Worm (Caenorhabditis elegans) whole organism, L3 larva: ENCODE results near the gene sams-5.

Experiments used
- R02D3.7 ChIP-seq: fragments of 150-350 bp; optimal IDR thresholded peaks from 2 replicates; lab custom pipeline; 2014; ENCODE audit warnings: missing biosample characterization, missing genetic modification characterization
- ZK546.5 ChIP-seq: sonication (generic microtip); optimal IDR thresholded peaks from 2 replicates; lab custom pipeline; 2017; ENCODE audit warnings: missing biosample characterization, missing genetic modification characterization
- aly-2 ChIP-seq: fragments of 150-350 bp; optimal IDR thresholded peaks from 2 replicates; lab custom pipeline; 2014; ENCODE audit warnings: missing biosample characterization, missing genetic modification characterization
- ama-1 ChIP-seq: fragments of 150-350 bp; optimal IDR thresholded peaks from 2 replicates; lab custom pipeline; 2018
- ceh-16 ChIP-seq: sonication (generic microtip); optimal IDR thresholded peaks from 2 replicates; lab custom pipeline; 2017; ENCODE audit warnings: missing biosample characterization, missing genetic modification characterization
- ceh-28 ChIP-seq: fragments of 150-350 bp; optimal IDR thresholded peaks from 2 replicates; lab custom pipeline; 2014; ENCODE audit warnings: missing biosample characterization, missing genetic modification reagents, missing genetic modification characterization
- ceh-82 ChIP-seq: fragments of 150-350 bp; optimal IDR thresholded peaks from 2 replicates; lab custom pipeline; 2014; ENCODE audit warnings: missing biosample characterization, missing genetic modification characterization
- ceh-9 ChIP-seq: sonication (generic microtip); optimal IDR thresholded peaks from 2 replicates; lab custom pipeline; 2018; ENCODE audit warnings: missing biosample characterization, missing genetic modification characterization
- daf-12 ChIP-seq: fragments of 150-350 bp; optimal IDR thresholded peaks from 2 replicates; lab custom pipeline; 2014; ENCODE audit warnings: missing biosample characterization, missing genetic modification reagents, missing genetic modification characterization
- egl-27 ChIP-seq: sonication (generic microtip); optimal IDR thresholded peaks from 4 replicates; lab custom pipeline; 2017; ENCODE audit warnings: missing biosample characterization, missing genetic modification reagents, missing genetic modification characterization
- egl-5 ChIP-seq: fragments of 150-350 bp; optimal IDR thresholded peaks from 2 replicates; lab custom pipeline; 2017; ENCODE audit warnings: missing biosample characterization, missing genetic modification reagents, missing genetic modification characterization, inconsistent platforms
- elt-1 ChIP-seq: fragments of 150-350 bp; optimal IDR thresholded peaks from 2 replicates; lab custom pipeline; 2014; ENCODE audit warnings: missing biosample characterization, missing genetic modification characterization
- elt-2 ChIP-seq: sonication (generic microtip); optimal IDR thresholded peaks from 2 replicates; lab custom pipeline; 2016; ENCODE audit warnings: missing genetic modification reagents, mild to moderate bottlenecking, missing genetic modification characterization, missing compliant biosample characterization
- elt-3 ChIP-seq, 3 experiments: fragments of 150-350 bp in 1 of 3; sonication (generic microtip) in 2 of 3; optimal IDR thresholded peaks; 2 replicates in 2 of 3; 4 replicates in 1 of 3; lab custom pipeline; 2014 to 2017; ENCODE audit warnings: missing biosample characterization in 3 of 3, missing genetic modification characterization in 3 of 3
- eor-1 ChIP-seq, 2 experiments: fragments of 150-350 bp; optimal IDR thresholded peaks; 2 replicates each; lab custom pipeline; 2014 to 2018; ENCODE audit warnings: missing biosample characterization in 2 of 2, missing genetic modification characterization in 2 of 2
- fkh-10 ChIP-seq: sonication (generic microtip); optimal IDR thresholded peaks from 2 replicates; lab custom pipeline; 2017; ENCODE audit warnings: missing biosample characterization, missing genetic modification reagents, missing genetic modification characterization
- fkh-2 ChIP-seq: fragments of 150-350 bp; optimal IDR thresholded peaks from 2 replicates; lab custom pipeline; 2014; ENCODE audit warnings: missing biosample characterization, missing genetic modification reagents, missing genetic modification characterization
- fos-1 ChIP-seq: fragments of 150-350 bp; optimal IDR thresholded peaks from 2 replicates; lab custom pipeline; 2014; ENCODE audit warnings: missing biosample characterization, missing genetic modification characterization
- hmg-11 ChIP-seq: sonication (generic microtip); optimal IDR thresholded peaks from 2 replicates; lab custom pipeline; 2016; ENCODE audit warnings: missing genetic modification characterization, missing compliant biosample characterization
- jun-1 ChIP-seq: fragments of 150-350 bp; optimal IDR thresholded peaks from 2 replicates; lab custom pipeline; 2014; ENCODE audit warnings: missing biosample characterization, missing genetic modification reagents, missing genetic modification characterization
- lin-15B ChIP-seq: fragments of 150-350 bp; optimal IDR thresholded peaks from 2 replicates; lab custom pipeline; 2014; ENCODE audit warnings: missing biosample characterization, missing genetic modification characterization
- lin-39 ChIP-seq: fragments of 150-350 bp; optimal IDR thresholded peaks from 2 replicates; lab custom pipeline; 2018; ENCODE audit warnings: missing biosample characterization, missing genetic modification reagents, missing genetic modification characterization
- lsy-12 ChIP-seq: sonication (generic microtip); optimal IDR thresholded peaks from 2 replicates; lab custom pipeline; 2016; ENCODE audit warnings: mild to moderate bottlenecking, missing genetic modification characterization, missing compliant biosample characterization
- mdl-1 ChIP-seq: fragments of 150-350 bp; optimal IDR thresholded peaks from 2 replicates; lab custom pipeline; 2014; ENCODE audit warnings: missing biosample characterization, missing genetic modification characterization
- mml-1 ChIP-seq: fragments of 150-350 bp; sonication (generic microtip); optimal IDR thresholded peaks from 3 replicates; lab custom pipeline; 2014; ENCODE audit warnings: missing biosample characterization, missing genetic modification characterization
- nfya-1 ChIP-seq: sonication (generic microtip); optimal IDR thresholded peaks from 2 replicates; lab custom pipeline; 2017; ENCODE audit warnings: missing genetic modification characterization, mild to moderate bottlenecking, missing compliant biosample characterization, antibody characterized with exemption, moderate library complexity; ENCODE audit not compliant: insufficient read depth
- nhr-11 ChIP-seq: fragments of 150-350 bp; optimal IDR thresholded peaks from 2 replicates; lab custom pipeline; 2014; ENCODE audit warnings: missing biosample characterization, missing genetic modification characterization
- nhr-12 ChIP-seq: fragments of 150-350 bp; optimal IDR thresholded peaks from 2 replicates; lab custom pipeline; 2014; ENCODE audit warnings: missing biosample characterization, missing genetic modification characterization
- nhr-23 ChIP-seq: fragments of 150-350 bp; optimal IDR thresholded peaks from 2 replicates; lab custom pipeline; 2014; ENCODE audit warnings: missing biosample characterization, missing genetic modification reagents, missing genetic modification characterization
- nhr-237 ChIP-seq: fragments of 150-350 bp; optimal IDR thresholded peaks from 2 replicates; lab custom pipeline; 2014; ENCODE audit warnings: missing biosample characterization, missing genetic modification characterization
- nhr-25 ChIP-seq: sonication (generic microtip); optimal IDR thresholded peaks from 2 replicates; lab custom pipeline; 2017; ENCODE audit warnings: missing biosample characterization, missing genetic modification characterization
- nhr-28 ChIP-seq: fragments of 150-350 bp; optimal IDR thresholded peaks from 2 replicates; lab custom pipeline; 2014; ENCODE audit warnings: missing biosample characterization, missing genetic modification characterization
- nhr-43 ChIP-seq: sonication (generic microtip); optimal IDR thresholded peaks from 2 replicates; lab custom pipeline; 2016; ENCODE audit warnings: mild to moderate bottlenecking, missing genetic modification characterization, missing compliant biosample characterization; ENCODE audit not compliant: poor library complexity, severe bottlenecking
- nhr-67 ChIP-seq: fragments of 150-350 bp; optimal IDR thresholded peaks from 2 replicates; lab custom pipeline; 2014; ENCODE audit warnings: missing biosample characterization, missing genetic modification characterization
- nhr-76 ChIP-seq: fragments of 150-350 bp; sonication (generic microtip); optimal IDR thresholded peaks from 5 replicates; lab custom pipeline; 2014; ENCODE audit warnings: missing biosample characterization, missing genetic modification characterization
- nhr-77 ChIP-seq: fragments of 150-350 bp; optimal IDR thresholded peaks from 2 replicates; lab custom pipeline; 2014; ENCODE audit warnings: missing biosample characterization, missing genetic modification characterization
- pha-4 ChIP-seq: fragments of 150-350 bp; optimal IDR thresholded peaks from 2 replicates; lab custom pipeline; 2014; ENCODE audit warnings: missing biosample characterization, missing genetic modification reagents, missing genetic modification characterization
- pqm-1 ChIP-seq: fragments of 150-350 bp; optimal IDR thresholded peaks from 2 replicates; lab custom pipeline; 2017; ENCODE audit warnings: missing biosample characterization, missing genetic modification characterization, inconsistent platforms
- sea-2 ChIP-seq: fragments of 150-350 bp; sonication (generic microtip); optimal IDR thresholded peaks from 4 replicates; lab custom pipeline; 2014; ENCODE audit warnings: missing biosample characterization, missing genetic modification reagents, missing genetic modification characterization
- skn-1 ChIP-seq: fragments of 150-350 bp; optimal IDR thresholded peaks from 2 replicates; lab custom pipeline; 2014; ENCODE audit warnings: missing biosample characterization, missing genetic modification characterization
- snpc-4 ChIP-seq: fragments of 150-350 bp; optimal IDR thresholded peaks from 2 replicates; lab custom pipeline; 2014; ENCODE audit warnings: missing biosample characterization, missing genetic modification characterization
- tbx-2 ChIP-seq: sonication (generic microtip); optimal IDR thresholded peaks from 2 replicates; lab custom pipeline; 2016; ENCODE audit warnings: mild to moderate bottlenecking, missing genetic modification characterization, missing compliant biosample characterization
- unc-39 ChIP-seq: sonication (generic microtip); optimal IDR thresholded peaks from 4 replicates; lab custom pipeline; 2017; ENCODE audit warnings: missing biosample characterization, missing genetic modification characterization
- unc-62 ChIP-seq: fragments of 150-350 bp; sonication (generic microtip); optimal IDR thresholded peaks from 4 replicates; lab custom pipeline; 2014; ENCODE audit warnings: missing biosample characterization, missing genetic modification reagents, missing genetic modification characterization
- zag-1 ChIP-seq: fragments of 150-350 bp; optimal IDR thresholded peaks from 2 replicates; lab custom pipeline; 2014; ENCODE audit warnings: missing biosample characterization, missing genetic modification characterization
- ztf-11 ChIP-seq: fragments of 150-350 bp; optimal IDR thresholded peaks from 2 replicates; lab custom pipeline; 2014; ENCODE audit warnings: missing biosample characterization, missing genetic modification characterization
- ztf-4 ChIP-seq: fragments of 150-350 bp; optimal IDR thresholded peaks from 2 replicates; lab custom pipeline; 2014; ENCODE audit warnings: missing biosample characterization, missing genetic modification characterization

Gene sams-5

ce11 chrIV:6323654-6324224, 44.4 kb upstream of the sams-5 start, which contains the start of gene sqd-1 (continued):
- TF ChIP-seq zag-1 (tag; lab: Kevin White, UChicago) (peak; percentile 57), daf-12 (tag; lab: Kevin White, UChicago) (no peak), snpc-4 (tag; lab: Kevin White, UChicago) (peak; percentile 86), aly-2 (tag; lab: Kevin White, UChicago) (no peak), ztf-11 (no peak), nhr-237 (no peak), nhr-28 (tag; lab: Kevin White, UChicago) (no peak), elt-1 (tag; lab: Kevin White, UChicago) (peak; percentile 55), elt-3 (tag; optimal IDR thresholded peaks at IDR 0.05; lab: Kevin White, UChicago) (peak in 1 of 3 experiments; percentile 89), fos-1 (tag; lab: Kevin White, UChicago) (no peak), fkh-10 (peak; percentile 79), nfya-1 (tag; lab: Kevin White, UChicago) (peak; percentile 98), sea-2 (GFP tag; lab: Kevin White, UChicago) (no peak), nhr-43 (tag; lab: Kevin White, UChicago) (peak; percentile 96), lin-39 (tag; lab: Kevin White, UChicago) (peak; percentile 99), R02D3.7 (peak; percentile 96), hmg-11 (tag; lab: Kevin White, UChicago) (peak; percentile 92)

- TF ChIP-seq aly-2 (tag; lab: Kevin White, UChicago) = no peak
- peak; percentile 81 for TF ChIP-seq tbx-2 (tag; lab: Kevin White, UChicago)
- TF ChIP-seq fos-1 (tag; lab: Kevin White, UChicago) = no peak
- peak; percentile 93 for TF ChIP-seq pha-4 (tag; lab: Kevin White, UChicago)
- TF ChIP-seq nhr-43 (tag; lab: Kevin White, UChicago) = peak; percentile 95
- TF ChIP-seq nhr-28 (tag; lab: Kevin White, UChicago) = no peak
- TF ChIP-seq mdl-1 (tag; lab: Kevin White, UChicago) = peak; percentile 12
- no peak for TF ChIP-seq elt-3 (tag; optimal IDR thresholded peaks at IDR 0.05; lab: Kevin White, UChicago)
- no peak for TF ChIP-seq ztf-11
- TF ChIP-seq fkh-2 = no peak
- no peak for TF ChIP-seq lin-39 (tag; lab: Kevin White, UChicago)
- TF ChIP-seq ztf-4 (tag; lab: Kevin White, UChicago) = no peak
- no peak for TF ChIP-seq ceh-16 (tag; lab: Kevin White, UChicago)
- no peak for TF ChIP-seq nhr-237
- peak; percentile 90 for TF ChIP-seq snpc-4 (tag; lab: Kevin White, UChicago)
- no peak for TF ChIP-seq ceh-9 (tag; lab: Kevin White, UChicago)
- no peak for TF ChIP-seq nhr-12 (tag; lab: Kevin White, UChicago)
- TF ChIP-seq eor-1 (tag; optimal IDR thresholded peaks at IDR 0.05; lab: Kevin White, UChicago) = peak in 1 of 2 experiments; percentile 55
- peak; percentile 88 for TF ChIP-seq R02D3.7
- TF ChIP-seq ceh-28 (tag; lab: Kevin White, UChicago) = peak; percentile 67
- TF ChIP-seq elt-1 (tag; lab: Kevin White, UChicago) = no peak
- peak; percentile 32 for TF ChIP-seq ceh-82 (tag; lab: Kevin White, UChicago)
- TF ChIP-seq skn-1 (tag; lab: Kevin White, UChicago) = peak; percentile 85
- TF ChIP-seq unc-39 = no peak
- TF ChIP-seq hmg-11 (tag; lab: Kevin White, UChicago) = peak; percentile 51
- TF ChIP-seq lsy-12 (tag; lab: Kevin White, UChicago) = peak; percentile 84
- no peak for TF ChIP-seq sea-2 (GFP tag; lab: Kevin White, UChicago)
- peak; percentile 95 for TF ChIP-seq nhr-23 (tag; lab: Kevin White, UChicago)
- TF ChIP-seq lin-15B (tag; lab: Kevin White, UChicago) = peak; percentile 87
- peak; percentile 21 for TF ChIP-seq egl-5
- no peak for TF ChIP-seq nhr-77 (tag; lab: Kevin White, UChicago)
- TF ChIP-seq nhr-67 (tag; lab: Kevin White, UChicago) = no peak
- peak; percentile 89 for TF ChIP-seq nfya-1 (tag; lab: Kevin White, UChicago)
- TF ChIP-seq nhr-25 (tag; lab: Kevin White, UChicago) = peak; percentile 72
- no peak for TF ChIP-seq nhr-11 (tag; lab: Kevin White, UChicago)
- TF ChIP-seq ama-1 = no peak
- TF ChIP-seq nhr-76 (tag; lab: Kevin White, UChicago) = no peak
- no peak for TF ChIP-seq unc-62
- peak; percentile 63 for TF ChIP-seq ZK546.5 (tag; lab: Kevin White, UChicago)
- TF ChIP-seq mml-1 = no peak
- TF ChIP-seq daf-12 (tag; lab: Kevin White, UChicago) = no peak
- TF ChIP-seq fkh-10 = peak; percentile 87
- TF ChIP-seq elt-2 (tag; lab: Kevin White, UChicago) = peak; percentile 56
- TF ChIP-seq zag-1 (tag; lab: Kevin White, UChicago) = no peak
- no peak for TF ChIP-seq egl-27
- TF ChIP-seq pqm-1 (tag; lab: Kevin White, UChicago) = peak; percentile 15
- TF ChIP-seq jun-1 = peak; percentile 66
Observed at ce11 chrIV:6321667-6322066, 42.3 kb upstream of the sams-5 start, which contains the start of gene Y73B6BL.29. Y73B6BL.29 (plus strand) TSS chrIV:6321929.
